Fruit fly (Drosophila melanogaster) whole organism, pupa: ENCODE data around the gene CG5466.

ENCODE experiments used
- CG10348 ChIP-seq: fragments of 200-800 bp; sonication (Bioruptor generic); IDR thresholded peaks from 2 replicates; pipeline ENCODE4 v1.3.6; 2022; ENCODE audit warnings: missing biosample characterization, missing genetic modification characterization
- CG13204 ChIP-seq: fragments of 200-800 bp; sonication (Bioruptor generic); optimal IDR thresholded peaks from 2 replicates; lab custom pipeline; 2018; ENCODE audit warnings: missing biosample characterization, mild to moderate bottlenecking, missing genetic modification characterization, moderate library complexity
- CG14655 ChIP-seq: fragments of 200-800 bp; sonication (Bioruptor generic); optimal IDR thresholded peaks from 3 replicates; lab custom pipeline; 2017; ENCODE audit warnings: mild to moderate bottlenecking, missing biosample characterization, missing genetic modification reagents, missing genetic modification characterization
- CG15710 ChIP-seq: fragments of 200-800 bp; sonication (Bioruptor generic); optimal IDR thresholded peaks from 2 replicates; lab custom pipeline; 2018; ENCODE audit warnings: missing biosample characterization, mild to moderate bottlenecking, missing genetic modification characterization, moderate library complexity
- CG17806 ChIP-seq: fragments of 200-800 bp; sonication (Bioruptor generic); optimal IDR thresholded peaks from 2 replicates; lab custom pipeline; 2018; ENCODE audit warnings: missing biosample characterization, mild to moderate bottlenecking, missing genetic modification characterization, moderate library complexity
- CG32121 ChIP-seq: fragments of 200-800 bp; sonication (Bioruptor generic); IDR thresholded peaks from 2 replicates; pipeline ENCODE4 v1.3.6; 2022; ENCODE audit warnings: missing biosample characterization, missing genetic modification characterization
- CG34367 ChIP-seq: fragments of 200-800 bp; sonication (Bioruptor generic); optimal IDR thresholded peaks from 2 replicates; lab custom pipeline; 2018; ENCODE audit warnings: missing biosample characterization, mild to moderate bottlenecking, missing genetic modification characterization
- CG4496 ChIP-seq: fragments of 200-800 bp; sonication (Bioruptor generic); IDR thresholded peaks from 3 replicates; pipeline ENCODE4 v1.3.6; 2022; ENCODE audit warnings: missing biosample characterization, missing genetic modification characterization
- CG8159 ChIP-seq: fragments of 200-800 bp; sonication (Bioruptor generic); optimal IDR thresholded peaks from 3 replicates; lab custom pipeline; 2018; ENCODE audit warnings: missing biosample characterization, mild to moderate bottlenecking, missing genetic modification characterization, moderate library complexity
- CG8301 ChIP-seq: fragments of 200-800 bp; sonication (Bioruptor generic); optimal IDR thresholded peaks from 2 replicates; lab custom pipeline; 2018; ENCODE audit warnings: missing biosample characterization, mild to moderate bottlenecking, missing genetic modification characterization
- CG9948 ChIP-seq: fragments of 200-800 bp; sonication (Bioruptor generic); optimal IDR thresholded peaks from 2 replicates; lab custom pipeline; 2018; ENCODE audit warnings: missing biosample characterization, mild to moderate bottlenecking, missing genetic modification characterization, moderate library complexity
- D1 ChIP-seq: fragments of 200-800 bp; sonication (Bioruptor generic); optimal IDR thresholded peaks from 2 replicates; lab custom pipeline; 2018; ENCODE audit warnings: missing biosample characterization, mild to moderate bottlenecking, missing genetic modification characterization, moderate library complexity
- EcR ChIP-seq: fragments of 200-800 bp; sonication (Bioruptor generic); optimal IDR thresholded peaks from 3 replicates; lab custom pipeline; 2019; ENCODE audit warnings: missing biosample characterization, missing genetic modification characterization, mild to moderate bottlenecking, moderate library complexity, missing genetic modification reagents
- Ets98B ChIP-seq: fragments of 200-800 bp; sonication (Bioruptor generic); IDR thresholded peaks from 2 replicates; pipeline ENCODE4 v1.3.6; 2022; ENCODE audit warnings: missing biosample characterization, missing genetic modification characterization
- Pif1A ChIP-seq: fragments of 200-800 bp; sonication (Bioruptor generic); optimal IDR thresholded peaks from 3 replicates; lab custom pipeline; 2016; ENCODE audit warnings: missing biosample characterization, missing genetic modification characterization
- Pif1B ChIP-seq: fragments of 200-800 bp; sonication (Bioruptor generic); optimal IDR thresholded peaks from 3 replicates; lab custom pipeline; 2016; ENCODE audit warnings: missing biosample characterization, missing genetic modification characterization
- fd96Ca ChIP-seq: fragments of 200-800 bp; sonication (Bioruptor generic); IDR thresholded peaks from 3 replicates; pipeline ENCODE4 v1.3.6; 2022; ENCODE audit warnings: missing biosample characterization, missing genetic modification characterization
- gl ChIP-seq: fragments of 200-800 bp; sonication (Bioruptor generic); optimal IDR thresholded peaks from 2 replicates; lab custom pipeline; 2018; ENCODE audit warnings: missing biosample characterization, mild to moderate bottlenecking, missing genetic modification characterization
- rn ChIP-seq: fragments of 200-800 bp; sonication (Bioruptor generic); IDR thresholded peaks from 2 replicates; pipeline ENCODE4 v1.3.6; 2022; ENCODE audit warnings: missing biosample characterization, missing genetic modification characterization

CG5466 gene

DNA sequence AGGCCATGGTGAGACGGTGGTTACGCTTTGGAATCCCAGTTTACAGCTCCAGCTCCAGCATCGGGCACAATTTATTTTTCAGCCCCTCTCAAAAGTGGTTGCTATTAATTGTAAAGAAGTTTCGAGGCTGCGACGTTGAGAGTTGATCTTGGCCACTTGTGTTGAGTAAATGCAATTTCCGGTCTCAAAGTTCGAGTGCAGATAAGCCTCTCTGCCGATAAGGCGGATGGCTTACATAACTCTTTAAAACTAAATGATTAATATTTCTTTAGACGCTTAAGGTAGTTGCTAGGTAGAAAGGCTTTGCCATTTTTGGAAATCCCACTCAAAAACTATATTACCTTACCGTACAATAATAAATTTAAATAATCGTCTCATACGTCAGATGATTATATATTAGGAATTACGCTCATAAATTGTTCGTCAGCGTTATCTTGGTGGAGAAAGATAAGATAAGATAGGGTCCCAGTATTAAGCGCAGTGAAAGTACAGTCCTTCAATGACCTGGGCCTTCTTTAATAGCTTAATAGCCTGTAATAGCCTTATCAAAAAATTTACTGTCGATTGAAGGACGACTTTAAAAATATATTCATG, 12.0 kb upstream of the CG5466 start:
- TF ChIP-seq rn (GFP tag; lab: Robert Waterston, UW) = no peak
- no peak for TF ChIP-seq CG4496 (GFP tag; lab: Robert Waterston, UW)
- TF ChIP-seq CG8159 (tag; lab: Kevin White, UChicago) = no peak
- no peak for TF ChIP-seq EcR
- TF ChIP-seq D1 = no peak

dm6 chr3R:20608199-20608598, 9.5 kb upstream of the CG5466 start:
- TF ChIP-seq CG13204 (GFP tag; lab: Kevin White, UChicago) (no peak), gl (no peak), fd96Ca (0 out of 3 replicates have a peak, but pooled peaks have one; percentile 5), CG15710 (tag; lab: Kevin White, UChicago) (no peak), D1 (no peak), CG9948 (tag; lab: Kevin White, UChicago) (no peak), Ets98B (GFP tag; lab: Robert Waterston, UW) (no peak)
- TF ChIP-seq, all 21 proteins: peak for 1

DNA sequence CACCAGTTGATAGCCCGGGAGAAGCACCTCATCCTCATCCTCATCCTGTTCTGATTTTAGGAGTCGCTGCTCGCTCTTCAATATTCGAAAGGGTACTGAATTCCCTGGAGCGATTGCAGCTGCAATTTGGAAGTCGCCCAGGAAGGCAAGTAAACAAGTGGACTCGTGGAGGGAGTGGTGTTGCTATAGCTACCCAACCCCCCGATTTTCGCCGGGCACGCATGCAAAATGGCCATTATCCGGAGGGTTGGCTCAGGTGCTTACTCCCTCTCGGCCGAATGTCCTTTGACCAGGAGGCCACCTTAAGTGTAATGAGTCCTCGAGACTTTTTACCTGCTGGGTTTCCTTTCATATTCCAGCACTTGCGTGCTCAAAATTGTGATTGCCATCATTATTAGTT, 882 bp upstream of the CG5466 start, which contains the start of gene CG15923:
CG15923 (minus strand) TSS at position 101 of the 400 bp plus-strand sequence.
- TF ChIP-seq CG8301 (no peak), gl (no peak), CG13204 (GFP tag; lab: Kevin White, UChicago) (no peak), CG8159 (tag; lab: Kevin White, UChicago) (no peak), Pif1A (no peak), D1 (no peak), EcR (no peak)

DNA sequence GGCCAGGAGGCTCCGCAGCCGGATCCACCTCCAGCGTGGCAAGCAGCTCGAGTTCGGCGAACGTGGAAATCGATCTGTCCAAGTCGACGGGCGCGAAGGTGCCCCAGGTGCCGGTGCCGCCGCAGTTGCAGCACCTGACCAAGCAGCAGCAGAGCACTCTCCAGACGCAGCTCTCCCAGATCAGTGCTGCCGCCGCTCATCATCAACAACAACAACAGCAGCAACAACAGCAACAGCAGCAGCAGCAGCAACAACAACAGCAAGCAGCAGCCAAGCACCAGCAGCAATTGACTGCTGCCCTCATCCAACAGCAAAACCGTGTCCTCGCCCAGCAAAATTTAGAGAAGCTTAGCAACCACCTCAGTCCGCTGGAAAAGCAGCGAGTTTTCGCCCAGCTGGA, 1.3 kb downstream of the CG5466 start:
- no peak for TF ChIP-seq CG8159 (tag; lab: Kevin White, UChicago)
- TF ChIP-seq CG9948 (tag; lab: Kevin White, UChicago) = no peak
- no peak for TF ChIP-seq CG4496 (GFP tag; lab: Robert Waterston, UW)
- no peak for TF ChIP-seq CG17806 (tag; lab: Kevin White, UChicago)
- TF ChIP-seq Ets98B (GFP tag; lab: Robert Waterston, UW) = no peak
- TF ChIP-seq Pif1A = no peak
- no peak for TF ChIP-seq CG15710 (tag; lab: Kevin White, UChicago)
- no peak for TF ChIP-seq EcR
- no peak for TF ChIP-seq fd96Ca
- TF ChIP-seq D1 = no peak
- TF ChIP-seq CG10348 (GFP tag; lab: Robert Waterston, UW) = no peak

DNA sequence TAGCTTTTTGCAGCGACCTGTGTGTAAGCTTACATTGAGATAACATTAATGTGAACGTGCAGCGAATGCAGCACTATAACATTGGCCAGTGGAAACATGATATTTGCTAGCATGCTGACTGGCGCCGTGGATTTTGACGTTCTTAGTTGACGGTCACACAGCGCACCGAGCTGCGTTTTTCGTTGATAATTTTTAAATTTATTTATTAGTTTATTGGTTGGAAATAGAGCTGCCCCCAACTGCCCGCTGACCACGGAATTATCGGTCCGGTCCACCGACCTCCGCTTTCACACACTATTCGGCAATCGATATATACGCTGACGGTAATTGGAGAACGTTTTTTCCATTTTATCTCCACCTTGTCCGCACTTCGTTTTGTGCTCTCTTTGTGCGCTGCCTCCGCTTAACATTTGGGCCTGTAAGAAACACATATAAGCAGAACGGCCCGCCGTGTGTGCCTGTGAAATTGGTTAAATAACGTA, 4.2 kb downstream of the CG5466 start, which contains the start of gene H:
H (plus strand) TSS at position 134 of the 482 bp plus-strand sequence.
- TF ChIP-seq CG13204 (GFP tag; lab: Kevin White, UChicago) (no peak), gl (no peak), Pif1A (no peak), rn (GFP tag; lab: Robert Waterston, UW) (no peak), CG32121 (GFP tag; lab: Robert Waterston, UW) (no peak), EcR (no peak)

DNA sequence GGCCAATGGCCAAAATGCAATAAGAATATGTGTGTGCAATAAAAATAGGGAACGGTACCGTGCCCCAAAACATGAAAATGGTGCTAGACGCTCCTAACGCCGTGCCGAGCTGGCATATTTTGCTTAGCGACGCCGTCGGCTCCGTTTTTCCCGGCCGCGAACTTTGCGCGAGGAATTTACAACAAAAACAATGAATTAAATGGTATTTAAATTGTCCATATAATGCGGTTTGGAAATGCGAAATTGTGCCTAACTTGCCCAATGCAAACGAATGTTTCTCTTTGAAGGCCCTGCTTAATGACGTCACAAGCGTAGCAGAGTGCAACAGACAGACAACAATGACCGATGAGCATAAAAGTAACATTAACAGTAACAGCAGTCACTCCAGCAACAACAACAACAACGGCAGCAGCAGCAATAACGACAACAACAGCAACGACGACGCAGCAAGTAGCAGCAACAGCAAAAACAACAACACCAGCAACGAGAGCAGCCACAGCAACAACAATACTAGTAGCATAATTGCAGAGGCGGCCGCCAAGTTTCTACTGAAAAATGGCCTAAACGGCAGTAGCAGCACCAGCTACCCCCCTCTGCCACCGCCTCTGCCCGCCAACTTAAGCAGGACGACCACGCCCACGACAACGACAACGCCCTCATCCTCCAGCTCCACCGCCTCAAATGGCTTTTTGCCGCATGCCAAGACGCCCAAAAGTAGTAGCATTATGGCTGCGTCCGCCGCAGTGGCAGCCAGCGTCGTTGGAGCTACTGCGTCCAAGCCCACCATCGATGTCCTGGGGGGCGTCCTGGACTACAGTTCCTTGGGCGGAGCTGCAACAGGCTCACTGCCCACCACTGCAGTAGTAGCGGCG, 4.8 kb downstream of the CG5466 start:
- TF ChIP-seq rn (GFP tag; lab: Robert Waterston, UW) = no peak
- no peak for TF ChIP-seq CG14655 (GFP tag; lab: Kevin White, UChicago)
- TF ChIP-seq CG9948 (tag; lab: Kevin White, UChicago) = peak; percentile 29
- no peak for TF ChIP-seq CG34367 (tag; lab: Kevin White, UChicago)
- TF ChIP-seq gl = no peak
- TF ChIP-seq CG4496 (GFP tag; lab: Robert Waterston, UW) = no peak

DNA sequence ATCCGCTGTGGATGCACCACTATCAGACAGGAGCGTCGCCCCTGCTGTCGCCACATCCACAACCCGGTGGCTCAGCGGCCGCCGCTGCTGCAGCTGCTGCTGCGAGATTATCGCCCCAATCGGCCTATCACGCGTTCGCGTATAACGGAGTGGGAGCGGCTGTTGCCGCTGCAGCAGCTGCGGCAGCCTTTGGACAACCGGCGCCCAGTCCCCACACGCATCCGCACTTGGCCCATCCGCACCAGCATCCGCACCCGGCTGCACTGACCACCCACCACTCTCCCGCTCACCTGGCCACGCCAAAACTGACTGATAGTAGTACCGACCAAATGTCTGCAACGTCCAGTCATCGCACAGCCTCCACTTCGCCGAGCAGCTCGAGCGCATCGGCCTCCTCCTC, 8.4 kb downstream of the CG5466 start:
- TF ChIP-seq Ets98B (GFP tag; lab: Robert Waterston, UW) (no peak), CG13204 (GFP tag; lab: Kevin White, UChicago) (no peak), Pif1B (GFP tag; lab: Kevin White, UChicago) (no peak), CG9948 (tag; lab: Kevin White, UChicago) (no peak), fd96Ca (no peak), CG4496 (GFP tag; lab: Robert Waterston, UW) (no peak), Pif1A (no peak), EcR (no peak), CG14655 (GFP tag; lab: Kevin White, UChicago) (no peak), D1 (no peak), CG10348 (GFP tag; lab: Robert Waterston, UW) (no peak)
